Fruit fly (Drosophila melanogaster): ENCODE data around the gene CG3610.

The CG3610 gene

DNA sequence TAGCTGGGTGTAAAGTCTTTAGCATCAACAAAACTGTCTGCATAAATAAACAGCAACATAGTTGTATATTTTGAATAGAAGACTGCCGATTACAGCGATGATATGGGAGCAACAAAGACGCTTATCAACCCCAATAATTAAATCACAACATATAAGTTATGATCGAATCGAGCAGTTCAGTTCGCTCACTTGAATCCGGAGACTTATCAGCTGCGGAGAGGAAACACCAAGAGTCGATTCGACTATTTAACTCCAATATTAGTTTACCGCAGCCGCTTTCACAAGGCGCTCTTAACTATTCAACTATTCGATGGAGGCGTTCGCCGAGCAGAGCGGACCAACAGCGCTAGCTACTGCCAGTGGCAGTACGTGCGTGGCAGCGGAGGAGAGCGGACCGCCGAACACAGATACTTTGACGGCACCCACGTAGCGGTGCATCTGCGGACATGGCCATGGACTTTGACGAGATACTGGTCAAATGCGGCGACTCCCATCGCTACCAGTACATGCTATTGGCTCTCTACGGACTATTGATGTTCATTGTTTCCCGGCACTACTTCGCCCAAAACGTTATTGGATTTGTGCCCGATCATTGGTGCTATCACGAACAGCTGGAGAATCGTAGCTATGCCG, 46.1 kb upstream of the CG3610 start, which contains the start of gene CG14856 (continued):
- no peak for TF ChIP-seq ken (GFP tag; IDR thresholded peaks at IDR 0.05)
- no peak for TF ChIP-seq ham (GFP tag; IDR thresholded peaks at IDR 0.05)
- no peak for TF ChIP-seq CG8924 (tag; optimal IDR thresholded peaks at IDR 0.05)
- TF ChIP-seq CG18599 (GFP tag; optimal IDR thresholded peaks at IDR 0.05), result no peak
- TF ChIP-seq BEAF-32 (GFP tag; optimal IDR thresholded peaks at IDR 0.05), result no peak
- no peak for TF ChIP-seq CG4328 (GFP tag; optimal IDR thresholded peaks at IDR 0.05)
- no peak for TF ChIP-seq gce (GFP tag; IDR thresholded peaks at IDR 0.05)
- no peak for TF ChIP-seq CG15514 (GFP tag; optimal IDR thresholded peaks at IDR 0.05)
- no peak for TF ChIP-seq Nf-YB (GFP tag; optimal IDR thresholded peaks at IDR 0.05)
- no peak for TF ChIP-seq Ssrp (tag; optimal IDR thresholded peaks at IDR 0.05)
- no peak for TF ChIP-seq CG10431 (GFP tag; optimal IDR thresholded peaks at IDR 0.05)
- TF ChIP-seq CG12942 (GFP tag; optimal IDR thresholded peaks at IDR 0.05), result no peak
- no peak for TF ChIP-seq stc (GFP tag; IDR thresholded peaks at IDR 0.05)
- no peak for TF ChIP-seq chm (GFP tag; IDR thresholded peaks at IDR 0.05)
- TF ChIP-seq CG3838 (GFP tag; optimal IDR thresholded peaks at IDR 0.05), result no peak
- TF ChIP-seq CG8290 (GFP tag; optimal IDR thresholded peaks at IDR 0.05), result no peak
- TF ChIP-seq CG8290 (tag; optimal IDR thresholded peaks at IDR 0.05), result peak in 1 of 2 experiments; percentile 52
- TF ChIP-seq mirr (GFP tag; optimal IDR thresholded peaks at IDR 0.05), result no peak
- no peak for TF ChIP-seq CG2202 (tag; optimal IDR thresholded peaks at IDR 0.05)
- no peak for TF ChIP-seq gcm (GFP tag; optimal IDR thresholded peaks at IDR 0.05)
- no peak for TF ChIP-seq CG15073 (GFP tag; optimal IDR thresholded peaks at IDR 0.05)
- no peak for TF ChIP-seq CG2889 (GFP tag; IDR thresholded peaks at IDR 0.05)
- no peak for TF ChIP-seq CG32767 (GFP tag; IDR thresholded peaks at IDR 0.05)
- no peak for TF ChIP-seq tup (GFP tag; optimal IDR thresholded peaks at IDR 0.05)
- TF ChIP-seq sisA (GFP tag; IDR thresholded peaks at IDR 0.05), result no peak
- no peak for TF ChIP-seq kay (GFP tag; optimal IDR thresholded peaks at IDR 0.05)
- no peak for TF ChIP-seq Aef1 (GFP tag; IDR thresholded peaks at IDR 0.05)
- TF ChIP-seq Dfd (GFP tag; optimal IDR thresholded peaks at IDR 0.05), result no peak
- no peak for TF ChIP-seq pho (GFP tag; optimal IDR thresholded peaks at IDR 0.05)
- no peak for TF ChIP-seq CG3407 (GFP tag; optimal IDR thresholded peaks at IDR 0.05)
- TF ChIP-seq Kr (GFP tag; optimal IDR thresholded peaks at IDR 0.05), result no peak
- TF ChIP-seq insv (GFP tag; optimal IDR thresholded peaks at IDR 0.05), result no peak
- TF ChIP-seq CG6175 (GFP tag; IDR thresholded peaks at IDR 0.05), result no peak
- TF ChIP-seq Chrac-16 (GFP tag; optimal IDR thresholded peaks at IDR 0.05), result no peak
- no peak for TF ChIP-seq CG33557 (GFP tag; optimal IDR thresholded peaks at IDR 0.05)
- TF ChIP-seq CG8944 (GFP tag; optimal IDR thresholded peaks at IDR 0.05), result no peak
- no peak for TF ChIP-seq HmgZ (tag; optimal IDR thresholded peaks at IDR 0.05)
- TF ChIP-seq Max (GFP tag; optimal IDR thresholded peaks at IDR 0.05), result no peak
- no peak for TF ChIP-seq fru (optimal IDR thresholded peaks at IDR 0.05)
- peak; percentile 61 for TF ChIP-seq sug (tag; optimal IDR thresholded peaks at IDR 0.05)
- TF ChIP-seq CG8388 (GFP tag; optimal IDR thresholded peaks at IDR 0.05), result no peak
- TF ChIP-seq CG8281 (tag; optimal IDR thresholded peaks at IDR 0.05), result no peak
- no peak for TF ChIP-seq pb (GFP tag; optimal IDR thresholded peaks at IDR 0.05)
- no peak for TF ChIP-seq CG9876 (GFP tag; optimal IDR thresholded peaks at IDR 0.05)
- no peak for TF ChIP-seq run (tag; optimal IDR thresholded peaks at IDR 0.05)
- TF ChIP-seq Doc2 (GFP tag; IDR thresholded peaks at IDR 0.05), result no peak
- TF ChIP-seq peb (GFP tag; IDR thresholded peaks at IDR 0.05), result no peak
- no peak for TF ChIP-seq Poxn (GFP tag; IDR thresholded peaks at IDR 0.05)
- TF ChIP-seq CG31388 (GFP tag; optimal IDR thresholded peaks at IDR 0.05), result no peak
- TF ChIP-seq salm (tag; optimal IDR thresholded peaks at IDR 0.05), result peak; percentile 38
- no peak for TF ChIP-seq CG9437 (GFP tag; optimal IDR thresholded peaks at IDR 0.05)
- no peak for TF ChIP-seq dimm (GFP tag; IDR thresholded peaks at IDR 0.05)
